Worm (Caenorhabditis elegans): ENCODE results near the gene T16G1.6.

DNA sequence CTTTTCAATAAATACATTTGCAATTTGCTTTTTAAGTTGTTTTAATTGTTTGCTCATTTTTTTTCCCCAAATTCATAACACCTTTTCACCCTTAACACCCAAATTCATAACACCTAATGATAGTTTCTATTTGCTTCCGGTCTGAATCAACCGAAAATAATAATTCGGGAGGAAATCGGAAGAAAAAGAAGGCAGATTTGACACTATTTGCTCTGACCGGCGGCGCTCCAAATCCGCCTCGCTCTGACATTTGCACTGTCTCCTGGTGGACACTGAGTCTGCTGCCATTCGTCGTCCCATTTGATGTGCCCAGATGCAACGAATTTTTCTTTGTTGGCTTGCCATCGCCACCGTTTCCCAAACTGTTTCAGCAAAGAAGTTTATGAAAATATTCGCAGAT is 12.8 kb downstream of the T16G1.6 start, which contains the start of gene pqn-67:
- no peak for TF ChIP-seq lin-39 (tag; optimal IDR thresholded peaks at IDR 0.05)
- TF ChIP-seq fkh-10 (GFP tag; optimal IDR thresholded peaks at IDR 0.05), result no peak
- no peak for TF ChIP-seq nhr-23 (tag; optimal IDR thresholded peaks at IDR 0.05)
- no peak for TF ChIP-seq ceh-28 (tag; optimal IDR thresholded peaks at IDR 0.05)
- TF ChIP-seq zag-1 (tag; optimal IDR thresholded peaks at IDR 0.05), result no peak
- no peak for TF ChIP-seq snpc-4 (tag; optimal IDR thresholded peaks at IDR 0.05)
- TF ChIP-seq ceh-16 (tag; optimal IDR thresholded peaks at IDR 0.05), result no peak
- TF ChIP-seq ztf-4 (tag; optimal IDR thresholded peaks at IDR 0.05), result no peak

Data from whole organism, L3 larva.